Worm (Caenorhabditis elegans) whole organism, L4 larva: ENCODE data around the gene C16B8.3.

Experiments
- F26F4.8 ChIP-seq: fragments of 200-800 bp; sonication (Bioruptor generic); conservative IDR thresholded peaks from 2 replicates; pipeline ENCODE4 v1.3.6; 2022; ENCODE audit warnings: missing genetic modification characterization, missing compliant biosample characterization
- R02D3.7 ChIP-seq: fragments of 150-350 bp; sonication (generic microtip); optimal IDR thresholded peaks from 3 replicates; lab custom pipeline; 2014; ENCODE audit warnings: missing biosample characterization, missing genetic modification characterization
- Y48G9A.11 ChIP-seq: fragments of 200-800 bp; sonication (Bioruptor generic); IDR thresholded peaks from 2 replicates; pipeline ENCODE4 v1.3.6; 2022; ENCODE audit warnings: missing genetic modification reagents, missing genetic modification characterization, missing compliant biosample characterization
- Y5F2A.4 ChIP-seq: fragments of 200-800 bp; sonication (Bioruptor generic); optimal IDR thresholded peaks from 2 replicates; lab custom pipeline; 2018; ENCODE audit warnings: mild to moderate bottlenecking, missing genetic modification characterization, missing compliant biosample characterization
- ZK337.2 ChIP-seq: fragments of 200-800 bp; sonication (Bioruptor generic); IDR thresholded peaks from 2 replicates; pipeline ENCODE4 v1.3.6; 2022; ENCODE audit warnings: missing genetic modification reagents, missing genetic modification characterization, missing compliant biosample characterization
- ZK546.5 ChIP-seq, 2 experiments: sonication (generic microtip); optimal IDR thresholded peaks; 2 replicates each; lab custom pipeline; 2017; ENCODE audit warnings: missing biosample characterization in 2 of 2, missing genetic modification characterization in 2 of 2
- aha-1 ChIP-seq: fragments of 150-350 bp; peaks from one replicate; lab custom pipeline; 2014; ENCODE audit warnings: missing biosample characterization, missing genetic modification characterization
- aly-2 ChIP-seq: sonication (generic microtip); optimal IDR thresholded peaks from 2 replicates; lab custom pipeline; 2018; ENCODE audit warnings: missing biosample characterization, missing genetic modification characterization
- arid-1 ChIP-seq: fragments of 200-800 bp; sonication (Bioruptor generic); conservative IDR thresholded peaks from 2 replicates; pipeline ENCODE4 v1.3.6; 2022; ENCODE audit warnings: missing genetic modification reagents, missing genetic modification characterization, missing compliant biosample characterization
- ceh-20 ChIP-seq: fragments of 200-800 bp; sonication (Bioruptor generic); IDR thresholded peaks from 2 replicates; pipeline ENCODE4 v1.3.6; 2022; ENCODE audit warnings: missing genetic modification reagents, missing genetic modification characterization, missing compliant biosample characterization
- ceh-28 ChIP-seq: fragments of 150-350 bp; optimal IDR thresholded peaks from 2 replicates; lab custom pipeline; 2014; ENCODE audit warnings: missing biosample characterization, missing genetic modification reagents, missing genetic modification characterization
- ceh-32 ChIP-seq: sonication (generic microtip); optimal IDR thresholded peaks from 2 replicates; lab custom pipeline; 2016; ENCODE audit warnings: mild to moderate bottlenecking, missing genetic modification characterization, missing compliant biosample characterization; ENCODE audit not compliant: poor library complexity
- ceh-44 ChIP-seq: fragments of 200-800 bp; sonication (Bioruptor generic); IDR thresholded peaks from 2 replicates; pipeline ENCODE4 v1.3.6; 2022; ENCODE audit warnings: missing genetic modification reagents, missing genetic modification characterization, missing compliant biosample characterization
- ceh-62 ChIP-seq: sonication (generic microtip); optimal IDR thresholded peaks from 2 replicates; lab custom pipeline; 2017; ENCODE audit warnings: missing biosample characterization, missing genetic modification characterization
- ces-1 ChIP-seq: fragments of 150-350 bp; sonication (generic microtip); optimal IDR thresholded peaks from 4 replicates; lab custom pipeline; 2014; ENCODE audit warnings: missing biosample characterization, missing genetic modification reagents, missing genetic modification characterization
- cey-2 ChIP-seq: sonication (generic microtip); optimal IDR thresholded peaks from 3 replicates; lab custom pipeline; 2017; ENCODE audit warnings: missing genetic modification characterization, mild to moderate bottlenecking, missing compliant biosample characterization, antibody characterized with exemption, borderline replicate concordance; ENCODE audit not compliant: insufficient read depth
- ctbp-1 ChIP-seq: fragments of 200-800 bp; sonication (Bioruptor generic); IDR thresholded peaks from 2 replicates; pipeline ENCODE4 v1.3.6; 2022; ENCODE audit warnings: missing genetic modification reagents, missing genetic modification characterization, missing compliant biosample characterization
- daf-16 ChIP-seq, 3 experiments: sonication (generic microtip); optimal IDR thresholded peaks; 2 replicates each; lab custom pipeline; 2016 to 2017; ENCODE audit warnings: missing genetic modification characterization in 3 of 3, missing genetic modification reagents in 3 of 3, mild to moderate bottlenecking in 2 of 3, missing compliant biosample characterization in 2 of 3, missing biosample characterization in 1 of 3, moderate library complexity in 1 of 3
- daf-19 ChIP-seq: fragments of 200-800 bp; sonication (Bioruptor generic); conservative IDR thresholded peaks from 2 replicates; pipeline ENCODE4 v1.3.6; 2022; ENCODE audit warnings: missing genetic modification characterization, missing compliant biosample characterization
- daf-8 ChIP-seq: fragments of 200-800 bp; sonication (Bioruptor generic); IDR thresholded peaks from 2 replicates; pipeline ENCODE4 v1.3.6; 2022; ENCODE audit warnings: missing genetic modification characterization, missing compliant biosample characterization
- dmd-6 ChIP-seq: fragments of 200-800 bp; sonication (Bioruptor generic); IDR thresholded peaks from 2 replicates; pipeline ENCODE4 v1.3.6; 2022; ENCODE audit warnings: missing genetic modification reagents, missing genetic modification characterization, missing compliant biosample characterization
- dmd-9 ChIP-seq: fragments of 200-800 bp; sonication (Bioruptor generic); IDR thresholded peaks from 2 replicates; pipeline ENCODE4 v1.3.6; 2022; ENCODE audit warnings: missing genetic modification reagents, missing genetic modification characterization, missing compliant biosample characterization
- duxl-1 ChIP-seq: sonication (generic microtip); optimal IDR thresholded peaks from 2 replicates; lab custom pipeline; 2016; ENCODE audit warnings: mild to moderate bottlenecking, missing genetic modification characterization, moderate library complexity, missing compliant biosample characterization; ENCODE audit not compliant: poor library complexity
- dve-1 ChIP-seq: sonication (generic microtip); optimal IDR thresholded peaks from 2 replicates; lab custom pipeline; 2017; ENCODE audit warnings: antibody characterized with exemption, mild to moderate bottlenecking, missing genetic modification characterization, missing compliant biosample characterization; ENCODE audit not compliant: insufficient read depth
- egl-27 ChIP-seq: sonication (generic microtip); optimal IDR thresholded peaks from 3 replicates; lab custom pipeline; 2017; ENCODE audit warnings: missing biosample characterization, missing genetic modification reagents, missing genetic modification characterization
- fkh-10 ChIP-seq: fragments of 150-350 bp; optimal IDR thresholded peaks from 2 replicates; lab custom pipeline; 2014; ENCODE audit warnings: missing biosample characterization, missing genetic modification reagents, missing genetic modification characterization
- fos-1 ChIP-seq: fragments of 150-350 bp; optimal IDR thresholded peaks from 2 replicates; lab custom pipeline; 2014; ENCODE audit warnings: missing biosample characterization, missing genetic modification characterization
- gei-8 ChIP-seq: fragments of 200-800 bp; sonication (Bioruptor generic); optimal IDR thresholded peaks from 2 replicates; lab custom pipeline; 2018; ENCODE audit warnings: mild to moderate bottlenecking, missing genetic modification characterization, missing compliant biosample characterization
- hif-1 ChIP-seq, 2 experiments: sonication (generic microtip); optimal IDR thresholded peaks; 2 replicates each; lab custom pipeline; 2016 to 2017; ENCODE audit warnings: missing compliant biosample characterization in 2 of 2, missing genetic modification characterization in 2 of 2, missing genetic modification reagents in 2 of 2, missing genotype in 2 of 2, mild to moderate bottlenecking in 1 of 2
- hlh-11 ChIP-seq: fragments of 200-800 bp; sonication (Bioruptor generic); optimal IDR thresholded peaks from 2 replicates; lab custom pipeline; 2018; ENCODE audit warnings: mild to moderate bottlenecking, missing genetic modification characterization, missing compliant biosample characterization
- hlh-30 ChIP-seq: sonication (generic microtip); optimal IDR thresholded peaks from 2 replicates; lab custom pipeline; 2017; ENCODE audit warnings: antibody characterized with exemption, mild to moderate bottlenecking, missing genetic modification characterization, missing compliant biosample characterization; ENCODE audit not compliant: insufficient read depth
- lim-7 ChIP-seq: fragments of 200-800 bp; sonication (Bioruptor generic); IDR thresholded peaks from 2 replicates; pipeline ENCODE4 v1.3.6; 2022; ENCODE audit warnings: missing genetic modification characterization, missing compliant biosample characterization
- mdt-29 ChIP-seq: fragments of 200-800 bp; sonication (Bioruptor generic); IDR thresholded peaks from 2 replicates; pipeline ENCODE4 v1.3.6; 2022; ENCODE audit warnings: missing genetic modification reagents, missing genetic modification characterization, missing compliant biosample characterization
- mep-1 ChIP-seq: fragments of 150-350 bp; sonication (generic microtip); optimal IDR thresholded peaks from 3 replicates; lab custom pipeline; 2014; ENCODE audit warnings: missing biosample characterization, missing genetic modification characterization
- mxl-2 ChIP-seq: fragments of 200-800 bp; sonication (Bioruptor generic); conservative IDR thresholded peaks from 2 replicates; pipeline ENCODE4 v1.3.6; 2022; ENCODE audit warnings: missing genetic modification reagents, missing genetic modification characterization, missing compliant biosample characterization
- nhr-10 ChIP-seq: fragments of 150-350 bp; optimal IDR thresholded peaks from 2 replicates; lab custom pipeline; 2014; ENCODE audit warnings: missing biosample characterization, missing genetic modification characterization
- nhr-28 ChIP-seq: fragments of 150-350 bp; optimal IDR thresholded peaks from 2 replicates; lab custom pipeline; 2014; ENCODE audit warnings: missing biosample characterization, missing genetic modification characterization
- nhr-48 ChIP-seq: sonication (generic microtip); optimal IDR thresholded peaks from 2 replicates; lab custom pipeline; 2016; ENCODE audit warnings: mild to moderate bottlenecking, missing genetic modification characterization, missing compliant biosample characterization
- php-3 ChIP-seq: fragments of 200-800 bp; sonication (Bioruptor generic); IDR thresholded peaks from 2 replicates; pipeline ENCODE4 v1.3.6; 2022; ENCODE audit warnings: missing genetic modification reagents, missing genetic modification characterization, missing compliant biosample characterization
- pqm-1 ChIP-seq: sonication (generic microtip); optimal IDR thresholded peaks from 2 replicates; lab custom pipeline; 2017; ENCODE audit warnings: missing biosample characterization, missing genetic modification characterization
- sdz-12 ChIP-seq: fragments of 200-800 bp; sonication (Bioruptor generic); optimal IDR thresholded peaks from 2 replicates; lab custom pipeline; 2018; ENCODE audit warnings: mild to moderate bottlenecking, missing genetic modification characterization, missing compliant biosample characterization
- spr-1 ChIP-seq: sonication (generic microtip); optimal IDR thresholded peaks from 2 replicates; lab custom pipeline; 2016; ENCODE audit warnings: mild to moderate bottlenecking, missing genetic modification characterization, missing compliant biosample characterization
- tag-97 ChIP-seq: fragments of 200-800 bp; sonication (Bioruptor generic); IDR thresholded peaks from 2 replicates; pipeline ENCODE4 v1.3.6; 2022; ENCODE audit warnings: missing genetic modification characterization, missing compliant biosample characterization
- unc-62 ChIP-seq, 3 experiments: fragments of 150-350 bp in 1 of 3; sonication (generic microtip); optimal IDR thresholded peaks in 2 of 3; peaks in 1 of 3; 1 replicate in 1 of 3; 2 replicates in 2 of 3; lab custom pipeline; 2014 to 2017; ENCODE audit warnings: missing biosample characterization in 3 of 3, missing genetic modification characterization in 3 of 3, missing genetic modification reagents in 3 of 3, missing genotype in 1 of 3
- zip-11 ChIP-seq: fragments of 200-800 bp; sonication (Bioruptor generic); IDR thresholded peaks from 2 replicates; pipeline ENCODE4 v1.3.6; 2022; ENCODE audit warnings: missing genetic modification characterization, missing compliant biosample characterization
- ztf-7 ChIP-seq: fragments of 150-350 bp; optimal IDR thresholded peaks from 2 replicates; lab custom pipeline; 2014; ENCODE audit warnings: missing biosample characterization, missing genetic modification characterization

Gene C16B8.3

DNA sequence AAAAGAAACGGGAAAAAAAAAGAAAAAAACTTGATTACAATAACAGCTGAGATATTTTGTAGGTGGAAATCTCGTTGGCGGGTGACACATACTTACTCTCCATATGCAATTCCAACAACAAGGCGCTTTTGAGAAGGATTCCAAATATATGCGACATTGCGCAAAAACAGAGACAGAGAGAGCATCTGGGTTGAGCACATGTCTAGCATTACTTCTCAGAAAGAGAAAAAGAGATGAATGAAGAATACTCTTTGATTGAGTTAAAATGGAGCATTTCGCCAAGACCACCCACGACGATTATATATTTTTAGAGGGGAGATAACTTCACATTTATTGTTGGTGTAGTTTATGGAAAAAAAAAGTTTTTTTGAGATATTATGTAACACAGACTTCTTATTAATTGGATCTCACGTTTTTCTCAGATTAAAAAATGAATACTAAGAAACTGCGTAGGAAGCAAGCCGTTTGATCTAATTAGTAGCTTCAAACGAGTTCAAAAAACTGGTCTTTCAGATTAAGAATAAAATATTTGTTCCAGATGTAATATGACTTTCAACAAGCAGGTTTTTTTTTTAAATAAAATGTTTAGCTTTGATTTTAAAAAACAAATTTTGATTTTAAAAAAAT, 23.4 kb downstream of the C16B8.3 start:
- no peak for TF ChIP-seq R02D3.7 (tag; lab: Kevin White, UChicago)
- TF ChIP-seq ZK337.2 (GFP tag; lab: Robert Waterston, UW): no peak
- no peak for TF ChIP-seq egl-27 (tag; lab: Kevin White, UChicago)
- TF ChIP-seq hlh-30 (tag; lab: Kevin White, UChicago): peak; percentile 25
- peak; percentile 11 for TF ChIP-seq fkh-10 (GFP tag; lab: Kevin White, UChicago)
- no peak for TF ChIP-seq ces-1 (GFP tag; lab: Kevin White, UChicago)
- no peak for TF ChIP-seq arid-1 (GFP tag; lab: Robert Waterston, UW)
- TF ChIP-seq pqm-1 (tag; lab: Kevin White, UChicago): no peak
- TF ChIP-seq ctbp-1 (GFP tag; lab: Robert Waterston, UW): no peak
- peak; percentile 24 for TF ChIP-seq aha-1 (tag; lab: Kevin White, UChicago)
- TF ChIP-seq ceh-20 (GFP tag; lab: Robert Waterston, UW): no peak
- no peak for TF ChIP-seq fos-1
- no peak for TF ChIP-seq Y48G9A.11 (GFP tag; lab: Robert Waterston, UW)
- TF ChIP-seq dmd-9 (GFP tag; lab: Robert Waterston, UW): no peak
- TF ChIP-seq duxl-1 (tag; lab: Kevin White, UChicago): no peak
- TF ChIP-seq ceh-28 (tag; lab: Kevin White, UChicago): no peak
- no peak for TF ChIP-seq ceh-32 (tag; lab: Kevin White, UChicago)
- no peak for TF ChIP-seq gei-8
- no peak for TF ChIP-seq hif-1 (tag; optimal IDR thresholded peaks at IDR 0.05; lab: Kevin White, UChicago)
- no peak for TF ChIP-seq php-3
- no peak for TF ChIP-seq ceh-44 (GFP tag; lab: Robert Waterston, UW)
- no peak for TF ChIP-seq daf-19 (GFP tag; lab: Robert Waterston, UW)
- TF ChIP-seq spr-1 (tag; lab: Kevin White, UChicago): no peak
- no peak for TF ChIP-seq sdz-12 (GFP tag; lab: Kevin White, UChicago)
- TF ChIP-seq aly-2 (tag; lab: Kevin White, UChicago): no peak

ce11 chrX:3944073-3944472, 24.4 kb downstream of the C16B8.3 start:
- TF ChIP-seq aha-1 (tag; lab: Kevin White, UChicago): peak; percentile 64
- peak in 1 of 2 experiments; percentile 22 for TF ChIP-seq unc-62 (GFP tag; optimal IDR thresholded peaks at IDR 0.05 in 1 of 2; lab: Kevin White, UChicago)
- TF ChIP-seq unc-62 (tag; optimal IDR thresholded peaks at IDR 0.05; lab: Kevin White, UChicago): no peak
- no peak for TF ChIP-seq R02D3.7 (tag; lab: Kevin White, UChicago)
- peak; percentile 72 for TF ChIP-seq dmd-6
- peak; percentile 72 for TF ChIP-seq hlh-30 (tag; lab: Kevin White, UChicago)
- TF ChIP-seq daf-16 (GFP tag; optimal IDR thresholded peaks at IDR 0.05; lab: Kevin White, UChicago): no peak
- TF ChIP-seq daf-16 (tag; optimal IDR thresholded peaks at IDR 0.05; lab: Kevin White, UChicago): peak; percentile 69
- TF ChIP-seq dve-1 (tag; lab: Kevin White, UChicago): peak; percentile 54
- TF ChIP-seq nhr-48 (tag; lab: Kevin White, UChicago): no peak
- peak; percentile 70 for TF ChIP-seq hlh-11
- no peak for TF ChIP-seq nhr-10 (tag; lab: Kevin White, UChicago)
- peak; percentile 25 for TF ChIP-seq pqm-1 (tag; lab: Kevin White, UChicago)
- TF ChIP-seq hif-1 (tag; optimal IDR thresholded peaks at IDR 0.05; lab: Kevin White, UChicago): peak in 1 of 2 experiments; percentile 16

- TF ChIP-seq ceh-62 (no peak), tag-97 (GFP tag; lab: Robert Waterston, UW) (no peak), ZK546.5 (tag; optimal IDR thresholded peaks at IDR 0.05; lab: Kevin White, UChicago) (no peak), ztf-7 (tag; lab: Kevin White, UChicago) (no peak), daf-8 (no peak), mep-1 (tag; lab: Kevin White, UChicago) (no peak), nhr-28 (tag; lab: Kevin White, UChicago) (no peak), zip-11 (no peak), cey-2 (no peak), mdt-29 (GFP tag; lab: Robert Waterston, UW) (no peak), fos-1 (no peak), lim-7 (GFP tag; lab: Robert Waterston, UW) (no peak), mxl-2 (GFP tag; lab: Robert Waterston, UW) (no peak), ceh-28 (tag; lab: Kevin White, UChicago) (no peak), F26F4.8 (no peak), spr-1 (tag; lab: Kevin White, UChicago) (no peak), Y5F2A.4 (GFP tag; lab: Kevin White, UChicago) (no peak), php-3 (no peak)
Observed at ce11 chrX:3943213-3943612, 25.2 kb downstream of the C16B8.3 start, which contains the start of gene ptp-4A2. Gene ptp-4A2, minus strand, starts transcription at chrX:3943313.
